Worm (Caenorhabditis elegans) whole organism, L4 larva: Measurements from ENCODE around the gene ZC262.7.
"Not testable (repeated sequence)": the region's sequence is repeated elsewhere in the genome, so short reads cannot be mapped to it uniquely, and the experiment has no call there.

Source experiments
- F10B5.3 ChIP-seq: sonication (generic microtip); optimal IDR thresholded peaks from 2 replicates; lab custom pipeline; 2016; ENCODE audit warnings: mild to moderate bottlenecking, missing genetic modification characterization, missing compliant biosample characterization
- F44E2.7 ChIP-seq: fragments of 200-800 bp; sonication (Bioruptor generic); IDR thresholded peaks from 2 replicates; pipeline ENCODE4 v2.1.2; 2022; ENCODE audit warnings: missing genetic modification characterization, missing compliant biosample characterization
- F49E8.2 ChIP-seq: sonication (generic microtip); optimal IDR thresholded peaks from 2 replicates; lab custom pipeline; 2016; ENCODE audit warnings: missing compliant biosample characterization, mild to moderate bottlenecking, missing genetic modification characterization, borderline replicate concordance
- R02D3.7 ChIP-seq: fragments of 150-350 bp; sonication (generic microtip); optimal IDR thresholded peaks from 3 replicates; lab custom pipeline; 2014; ENCODE audit warnings: missing biosample characterization, missing genetic modification characterization
- T20F7.1 ChIP-seq: fragments of 200-800 bp; sonication (Bioruptor generic); optimal IDR thresholded peaks from 2 replicates; lab custom pipeline; 2018; ENCODE audit warnings: mild to moderate bottlenecking, missing genetic modification characterization, missing compliant biosample characterization
- T26A8.4 ChIP-seq: fragments of 200-800 bp; sonication (Bioruptor generic); IDR thresholded peaks from 2 replicates; pipeline ENCODE4 v1.3.6; 2022; ENCODE audit warnings: missing genetic modification characterization, missing compliant biosample characterization
- Y5F2A.4 ChIP-seq: fragments of 200-800 bp; sonication (Bioruptor generic); optimal IDR thresholded peaks from 2 replicates; lab custom pipeline; 2018; ENCODE audit warnings: mild to moderate bottlenecking, missing genetic modification characterization, missing compliant biosample characterization
- aha-1 ChIP-seq: fragments of 150-350 bp; peaks from one replicate; lab custom pipeline; 2014; ENCODE audit warnings: missing biosample characterization, missing genetic modification characterization
- aly-2 ChIP-seq: sonication (generic microtip); optimal IDR thresholded peaks from 2 replicates; lab custom pipeline; 2018; ENCODE audit warnings: missing biosample characterization, missing genetic modification characterization
- ceh-20 ChIP-seq: fragments of 200-800 bp; sonication (Bioruptor generic); IDR thresholded peaks from 2 replicates; pipeline ENCODE4 v1.3.6; 2022; ENCODE audit warnings: missing genetic modification reagents, missing genetic modification characterization, missing compliant biosample characterization
- ceh-32 ChIP-seq: sonication (generic microtip); optimal IDR thresholded peaks from 2 replicates; lab custom pipeline; 2016; ENCODE audit warnings: mild to moderate bottlenecking, missing genetic modification characterization, missing compliant biosample characterization; ENCODE audit not compliant: poor library complexity
- ceh-62 ChIP-seq: sonication (generic microtip); optimal IDR thresholded peaks from 2 replicates; lab custom pipeline; 2017; ENCODE audit warnings: missing biosample characterization, missing genetic modification characterization
- daf-8 ChIP-seq: fragments of 200-800 bp; sonication (Bioruptor generic); IDR thresholded peaks from 2 replicates; pipeline ENCODE4 v1.3.6; 2022; ENCODE audit warnings: missing genetic modification characterization, missing compliant biosample characterization
- dmd-6 ChIP-seq: fragments of 200-800 bp; sonication (Bioruptor generic); IDR thresholded peaks from 2 replicates; pipeline ENCODE4 v1.3.6; 2022; ENCODE audit warnings: missing genetic modification reagents, missing genetic modification characterization, missing compliant biosample characterization
- dmd-8 ChIP-seq: fragments of 200-800 bp; sonication (Bioruptor generic); IDR thresholded peaks from 2 replicates; pipeline ENCODE4 v1.3.6; 2022; ENCODE audit warnings: missing genetic modification characterization, missing compliant biosample characterization
- dmd-9 ChIP-seq: fragments of 200-800 bp; sonication (Bioruptor generic); IDR thresholded peaks from 2 replicates; pipeline ENCODE4 v1.3.6; 2022; ENCODE audit warnings: missing genetic modification reagents, missing genetic modification characterization, missing compliant biosample characterization
- dpl-1 ChIP-seq: fragments of 150-350 bp; optimal IDR thresholded peaks from 2 replicates; lab custom pipeline; 2014; ENCODE audit warnings: missing biosample characterization, missing genetic modification reagents, missing genetic modification characterization
- dve-1 ChIP-seq: sonication (generic microtip); optimal IDR thresholded peaks from 2 replicates; lab custom pipeline; 2017; ENCODE audit warnings: antibody characterized with exemption, mild to moderate bottlenecking, missing genetic modification characterization, missing compliant biosample characterization; ENCODE audit not compliant: insufficient read depth
- egl-43 ChIP-seq: fragments of 200-800 bp; sonication (Bioruptor generic); IDR thresholded peaks from 2 replicates; pipeline ENCODE4 v1.3.6; 2022; ENCODE audit warnings: missing genetic modification reagents, missing genetic modification characterization, missing compliant biosample characterization
- hlh-30 ChIP-seq: sonication (generic microtip); optimal IDR thresholded peaks from 2 replicates; lab custom pipeline; 2017; ENCODE audit warnings: antibody characterized with exemption, mild to moderate bottlenecking, missing genetic modification characterization, missing compliant biosample characterization; ENCODE audit not compliant: insufficient read depth
- hmg-1.1 ChIP-seq: fragments of 200-800 bp; sonication (Bioruptor generic); IDR thresholded peaks from 2 replicates; pipeline ENCODE4 v1.3.6; 2022; ENCODE audit warnings: missing genetic modification reagents, missing genetic modification characterization, missing compliant biosample characterization
- lin-29 ChIP-seq: fragments of 200-800 bp; sonication (Bioruptor generic); IDR thresholded peaks from 2 replicates; pipeline ENCODE4 v1.3.6; 2022; ENCODE audit warnings: missing genetic modification reagents, missing genetic modification characterization, missing compliant biosample characterization
- lin-38 ChIP-seq: fragments of 200-800 bp; sonication (Bioruptor generic); IDR thresholded peaks from 2 replicates; pipeline ENCODE4 v1.3.6; 2022; ENCODE audit warnings: missing genetic modification reagents, missing genetic modification characterization, missing compliant biosample characterization
- lsy-2 ChIP-seq, 2 experiments: fragments of 150-350 bp in 1 of 2; sonication (generic microtip) in 1 of 2; optimal IDR thresholded peaks; 2 replicates each; lab custom pipeline; 2014 to 2017; ENCODE audit warnings: missing biosample characterization in 2 of 2, missing genetic modification characterization in 2 of 2
- mdl-1 ChIP-seq, 2 experiments: fragments of 150-350 bp in 1 of 2; sonication (generic microtip) in 1 of 2; optimal IDR thresholded peaks; 2 replicates each; lab custom pipeline; 2014 to 2017; ENCODE audit warnings: missing biosample characterization in 2 of 2, missing genetic modification characterization in 2 of 2
- mdt-29 ChIP-seq: fragments of 200-800 bp; sonication (Bioruptor generic); IDR thresholded peaks from 2 replicates; pipeline ENCODE4 v1.3.6; 2022; ENCODE audit warnings: missing genetic modification reagents, missing genetic modification characterization, missing compliant biosample characterization
- mes-2 ChIP-seq: sonication (generic microtip); optimal IDR thresholded peaks from 2 replicates; lab custom pipeline; 2016; ENCODE audit warnings: missing genotype, mild to moderate bottlenecking, missing genetic modification characterization, missing compliant biosample characterization; ENCODE audit not compliant: poor library complexity, severe bottlenecking
- nhr-10 ChIP-seq: fragments of 150-350 bp; optimal IDR thresholded peaks from 2 replicates; lab custom pipeline; 2014; ENCODE audit warnings: missing biosample characterization, missing genetic modification characterization
- nhr-11 ChIP-seq: fragments of 150-350 bp; optimal IDR thresholded peaks from 2 replicates; lab custom pipeline; 2014; ENCODE audit warnings: missing biosample characterization, missing genetic modification characterization
- pha-4 ChIP-seq, 2 experiments: fragments of 150-350 bp in 1 of 2; fragments of 200-800 bp in 1 of 2; sonication (Bioruptor generic) in 1 of 2; IDR thresholded peaks in 1 of 2; optimal IDR thresholded peaks in 1 of 2; 2 replicates each; pipeline versions ENCODE4 v1.3.6 to Lab custom; 2014 to 2022; ENCODE audit warnings: missing genetic modification characterization in 2 of 2, missing genetic modification reagents in 2 of 2, missing biosample characterization in 1 of 2, missing compliant biosample characterization in 1 of 2
- pqm-1 ChIP-seq: sonication (generic microtip); optimal IDR thresholded peaks from 2 replicates; lab custom pipeline; 2017; ENCODE audit warnings: missing biosample characterization, missing genetic modification characterization
- set-16 ChIP-seq: fragments of 200-800 bp; sonication (Bioruptor generic); IDR thresholded peaks from 2 replicates; pipeline ENCODE4 v1.3.6; 2022; ENCODE audit warnings: missing genetic modification reagents, missing genetic modification characterization, missing compliant biosample characterization
- unc-62 ChIP-seq, 3 experiments: fragments of 150-350 bp in 1 of 3; sonication (generic microtip); optimal IDR thresholded peaks in 2 of 3; peaks in 1 of 3; 1 replicate in 1 of 3; 2 replicates in 2 of 3; lab custom pipeline; 2014 to 2017; ENCODE audit warnings: missing biosample characterization in 3 of 3, missing genetic modification characterization in 3 of 3, missing genetic modification reagents in 3 of 3, missing genotype in 1 of 3
- vab-7 ChIP-seq: fragments of 200-800 bp; sonication (Bioruptor generic); IDR thresholded peaks from 2 replicates; pipeline ENCODE4 v1.3.6; 2022; ENCODE audit warnings: missing genetic modification reagents, missing genetic modification characterization, missing compliant biosample characterization
- zag-1 ChIP-seq: fragments of 150-350 bp; optimal IDR thresholded peaks from 2 replicates; lab custom pipeline; 2014; ENCODE audit warnings: missing biosample characterization, missing genetic modification characterization
- zip-11 ChIP-seq: fragments of 200-800 bp; sonication (Bioruptor generic); IDR thresholded peaks from 2 replicates; pipeline ENCODE4 v1.3.6; 2022; ENCODE audit warnings: missing genetic modification characterization, missing compliant biosample characterization

The ZC262.7 gene

ce11 chrIII:8354644-8355461 is 10.7 kb upstream of the ZC262.7 start, which contains the start of gene unc-116:
Gene unc-116 (minus strand): TSS chrIII:8355174.
- TF ChIP-seq ceh-62 (tag; lab: Kevin White, UChicago) (no peak), mdl-1 (tag; optimal IDR thresholded peaks at IDR 0.05; lab: Kevin White, UChicago) (peak; percentile 37 to 76), dpl-1 (GFP tag; lab: Kevin White, UChicago) (peak; percentile 34), pqm-1 (tag; lab: Kevin White, UChicago) (no peak), daf-8 (GFP tag; lab: Robert Waterston, UW) (no peak), egl-43 (GFP tag; lab: Robert Waterston, UW) (0 out of 2 replicates have a peak, but pooled peaks have one; percentile 28), aha-1 (tag; lab: Kevin White, UChicago) (peak; percentile 33), nhr-10 (tag; lab: Kevin White, UChicago) (no peak), set-16 (GFP tag; lab: Robert Waterston, UW) (0 out of 2 replicates have a peak, but pooled peaks have one; percentile 7), lin-29 (GFP tag; lab: Robert Waterston, UW) (no peak), T26A8.4 (GFP tag; lab: Robert Waterston, UW) (peak; percentile 22; the same call in 1 of the 2 replicates), pha-4 (GFP tag; IDR thresholded peaks at IDR 0.05; lab: Robert Waterston, UW) (no peak), pha-4 (tag; optimal IDR thresholded peaks at IDR 0.05; lab: Kevin White, UChicago) (peak; percentile 8), Y5F2A.4 (GFP tag; lab: Kevin White, UChicago) (no peak), hmg-1.1 (GFP tag; lab: Robert Waterston, UW) (peak; percentile 51), nhr-11 (peak; percentile 22), T20F7.1 (GFP tag; lab: Kevin White, UChicago) (peak; percentile 42), dve-1 (tag; lab: Kevin White, UChicago) (peak; percentile 55), lin-38 (GFP tag; lab: Robert Waterston, UW) (no peak), ceh-32 (tag; lab: Kevin White, UChicago) (no peak), dmd-6 (no peak), hlh-30 (tag; lab: Kevin White, UChicago) (peak; percentile 79), dmd-9 (GFP tag; lab: Robert Waterston, UW) (0 out of 2 replicates have a peak, but pooled peaks have one; percentile 31), mes-2 (tag; lab: Kevin White, UChicago) (peak; percentile 34), zag-1 (no peak), vab-7 (GFP tag; lab: Robert Waterston, UW) (no peak), ceh-20 (GFP tag; lab: Robert Waterston, UW) (no peak), lsy-2 (tag; optimal IDR thresholded peaks at IDR 0.05; lab: Kevin White, UChicago) (peak; percentile 3 to 72), unc-62 (GFP tag; optimal IDR thresholded peaks at IDR 0.05 in 1 of 2; lab: Kevin White, UChicago) (no peak), unc-62 (tag; optimal IDR thresholded peaks at IDR 0.05; lab: Kevin White, UChicago) (no peak), zip-11 (GFP tag; lab: Robert Waterston, UW) (no peak), mdt-29 (GFP tag; lab: Robert Waterston, UW) (no peak)

- TF ChIP-seq R02D3.7, aly-2, F49E8.2 (tag; lab: Kevin White, UChicago): not testable (repeated sequence)
Observed at ce11 chrIII:8347822-8348221, 3.7 kb upstream of the ZC262.7 start, which contains the start of gene clc-29. Gene clc-29 (minus strand): TSS chrIII:8347922.

- TF ChIP-seq dmd-8; F44E2.7 (GFP tag; lab: Robert Waterston, UW); F10B5.3 (tag; lab: Kevin White, UChicago): not testable (repeated sequence)
Observed at ce11 chrIII:8339372-8339771, 4.8 kb downstream of the ZC262.7 start, which contains the start of gene clc-28. Gene clc-28 (minus strand): TSS chrIII:8339472.
